Worm (Caenorhabditis elegans) whole organism, midembryonic: ENCODE data around the gene mrp-1.

Experiments used
- T22C8.4 ChIP-seq: fragments of 200-800 bp; sonication (Bioruptor generic); IDR thresholded peaks from 2 replicates; pipeline ENCODE4 v1.3.6; 2022; ENCODE audit warnings: missing genetic modification characterization, missing compliant biosample characterization
- flt-1 ChIP-seq: fragments of 200-800 bp; sonication (Bioruptor generic); IDR thresholded peaks from 2 replicates; pipeline ENCODE4 v1.3.6; 2022; ENCODE audit warnings: missing genetic modification characterization, missing compliant biosample characterization
- ref-1 ChIP-seq: fragments of 200-800 bp; sonication (Bioruptor generic); conservative IDR thresholded peaks from 2 replicates; pipeline ENCODE4 v1.3.6; 2022; ENCODE audit warnings: missing genetic modification reagents, missing genetic modification characterization, missing compliant biosample characterization
- tab-1 ChIP-seq: fragments of 200-800 bp; sonication (Bioruptor generic); IDR thresholded peaks from 2 replicates; pipeline ENCODE4 v1.3.6; 2022; ENCODE audit warnings: missing genetic modification characterization, missing compliant biosample characterization
- ztf-23 ChIP-seq: fragments of 200-800 bp; sonication (Bioruptor generic); IDR thresholded peaks from 2 replicates; pipeline ENCODE4 v1.3.6; 2022; ENCODE audit warnings: missing genetic modification reagents, missing genetic modification characterization, missing compliant biosample characterization
- ztf-29 ChIP-seq: fragments of 200-800 bp; sonication (Bioruptor generic); IDR thresholded peaks from 2 replicates; pipeline ENCODE4 v1.3.6; 2022; ENCODE audit warnings: missing genetic modification reagents, missing genetic modification characterization, missing compliant biosample characterization

- TF ChIP-seq ref-1 (GFP tag; lab: Robert Waterston, UW) (no peak), flt-1 (GFP tag; lab: Robert Waterston, UW) (no peak), tab-1 (GFP tag; lab: Robert Waterston, UW) (no peak), ztf-29 (GFP tag; lab: Robert Waterston, UW) (no peak), ztf-23 (GFP tag; lab: Robert Waterston, UW) (no peak), T22C8.4 (no peak)
These were observed 33.5 kb upstream of the mrp-1 start, which contains the start of gene unc-96 for ce11 chrX:621190-621589.
